Fruit fly (Drosophila melanogaster) whole organism, wandering third instar larva: ENCODE measurements around the gene Naa30B.

Experiments used
- Abd-B ChIP-seq: fragments of >200 bp; optimal IDR thresholded peaks from 2 replicates; lab custom pipeline; 2017; ENCODE audit warnings: missing biosample characterization, missing genetic modification characterization
- CrebA ChIP-seq: fragments of 200-800 bp; sonication (Bioruptor generic); optimal IDR thresholded peaks from 2 replicates; lab custom pipeline; 2016; ENCODE audit warnings: missing biosample characterization, mild to moderate bottlenecking, missing genetic modification characterization, borderline replicate concordance
- Dfd ChIP-seq: fragments of >200 bp; optimal IDR thresholded peaks from 2 replicates; lab custom pipeline; 2017; ENCODE audit warnings: missing biosample characterization, missing genetic modification characterization
- Dif ChIP-seq: fragments of 200-275, 200-300 bp; sonication (Bioruptor generic); optimal IDR thresholded peaks from 2 replicates; lab custom pipeline; 2018; ENCODE audit warnings: missing biosample characterization, missing genetic modification characterization; ENCODE audit not compliant: partially characterized antibody
- GATAd ChIP-seq: sonication (Bioruptor generic); optimal IDR thresholded peaks from 2 replicates; lab custom pipeline; 2016; ENCODE audit warnings: missing biosample characterization, missing genetic modification characterization
- HLH106 ChIP-seq: fragments of 200-800 bp; optimal IDR thresholded peaks from 3 replicates; lab custom pipeline; 2019; ENCODE audit warnings: missing biosample characterization, mild to moderate bottlenecking, missing genetic modification characterization, moderate library complexity
- Hnf4 ChIP-seq: fragments of 200-800 bp; sonication (Bioruptor generic); optimal IDR thresholded peaks from 2 replicates; lab custom pipeline; 2016; ENCODE audit warnings: missing biosample characterization, mild to moderate bottlenecking, missing genetic modification characterization
- Hr78 ChIP-seq: fragments of >200 bp; optimal IDR thresholded peaks from 2 replicates; lab custom pipeline; 2017; ENCODE audit warnings: missing biosample characterization, missing genetic modification characterization
- Hr83 ChIP-seq: fragments of 200-300 bp; sonication (Bioruptor generic); optimal IDR thresholded peaks from 2 replicates; lab custom pipeline; 2016; ENCODE audit warnings: missing biosample characterization, mild to moderate bottlenecking, missing genetic modification characterization, moderate library complexity; ENCODE audit not compliant: poor library complexity, severe bottlenecking
- Jra ChIP-seq: sonication (Bioruptor generic); optimal IDR thresholded peaks from 2 replicates; lab custom pipeline; 2016; ENCODE audit warnings: missing biosample characterization, missing genetic modification characterization
- Mio ChIP-seq: sonication (Bioruptor generic); optimal IDR thresholded peaks from 2 replicates; lab custom pipeline; 2016; ENCODE audit warnings: missing biosample characterization, missing genetic modification characterization
- Myc ChIP-seq: fragments of >200 bp; optimal IDR thresholded peaks from 2 replicates; lab custom pipeline; 2017
- OdsH ChIP-seq: fragments of 200-800 bp; sonication (Bioruptor generic); optimal IDR thresholded peaks from 2 replicates; lab custom pipeline; 2016; ENCODE audit warnings: missing biosample characterization, mild to moderate bottlenecking, missing genetic modification characterization
- Rel ChIP-seq, 2 experiments: fragments of 200-800 bp; sonication (Bioruptor generic) in 1 of 2; optimal IDR thresholded peaks; 2 replicates in 1 of 2; 3 replicates in 1 of 2; lab custom pipeline; 2016 to 2019; ENCODE audit warnings: mild to moderate bottlenecking in 2 of 2, missing biosample characterization in 2 of 2, missing genetic modification characterization in 2 of 2, moderate library complexity in 1 of 2
- Sp1 ChIP-seq: fragments of 200-800 bp; sonication (Bioruptor generic); optimal IDR thresholded peaks from 3 replicates; lab custom pipeline; 2019; ENCODE audit warnings: missing biosample characterization, mild to moderate bottlenecking, missing genetic modification characterization, moderate library complexity
- Vsx2 ChIP-seq: fragments of 200-300, 225-300 bp; sonication (Bioruptor generic); optimal IDR thresholded peaks from 2 replicates; lab custom pipeline; 2018; ENCODE audit warnings: missing biosample characterization, missing genetic modification characterization; ENCODE audit not compliant: partially characterized antibody
- br ChIP-seq: fragments of 200-800 bp; sonication (Bioruptor generic); optimal IDR thresholded peaks from 2 replicates; lab custom pipeline; 2016; ENCODE audit warnings: missing biosample characterization, missing genetic modification characterization
- brk ChIP-seq: fragments of 200-800 bp; sonication (Bioruptor generic); optimal IDR thresholded peaks from 2 replicates; lab custom pipeline; 2016; ENCODE audit warnings: missing biosample characterization, mild to moderate bottlenecking, missing genetic modification characterization
- dl ChIP-seq, 2 experiments: fragments of 175-275, 200-275 bp in 1 of 2; fragments of 200-275 bp in 1 of 2; sonication (Bioruptor generic); optimal IDR thresholded peaks; lab custom pipeline; 2018; ENCODE audit warnings: mild to moderate bottlenecking in 2 of 2, missing biosample characterization in 2 of 2, missing genetic modification characterization in 2 of 2, moderate library complexity in 2 of 2; ENCODE audit not compliant: partially characterized antibody in 2 of 2, insufficient read depth in 1 of 2
- dmrt93B ChIP-seq: fragments of 200-800 bp; sonication (Bioruptor generic); optimal IDR thresholded peaks from 2 replicates; lab custom pipeline; 2018; ENCODE audit warnings: missing biosample characterization, mild to moderate bottlenecking, missing genetic modification characterization
- dsf ChIP-seq: sonication (Bioruptor generic); optimal IDR thresholded peaks from 2 replicates; lab custom pipeline; 2016; ENCODE audit warnings: missing biosample characterization, missing genetic modification characterization, borderline replicate concordance
- ey ChIP-seq: fragments of 200-800 bp; sonication (Bioruptor generic); optimal IDR thresholded peaks from 2 replicates; lab custom pipeline; 2016; ENCODE audit warnings: missing biosample characterization, missing genetic modification characterization
- foxo ChIP-seq, 2 experiments: fragments of 200-800 bp; sonication (Bioruptor generic); optimal IDR thresholded peaks; 2 replicates in 1 of 2; 3 replicates in 1 of 2; lab custom pipeline; 2016 to 2017; ENCODE audit warnings: missing biosample characterization in 2 of 2, missing genetic modification characterization in 2 of 2
- fru ChIP-seq: fragments of 200-800 bp; sonication (Bioruptor generic); optimal IDR thresholded peaks from 3 replicates; lab custom pipeline; 2016; ENCODE audit warnings: missing biosample characterization, mild to moderate bottlenecking, missing genetic modification characterization
- h ChIP-seq: fragments of 200-800 bp; sonication (Bioruptor generic); optimal IDR thresholded peaks from 3 replicates; lab custom pipeline; 2016; ENCODE audit warnings: missing biosample characterization, mild to moderate bottlenecking, missing genetic modification characterization
- jim ChIP-seq: fragments of 175-275, 200-325 bp; sonication (Bioruptor generic); optimal IDR thresholded peaks from 2 replicates; lab custom pipeline; 2016; ENCODE audit warnings: missing biosample characterization, mild to moderate bottlenecking, missing genetic modification characterization
- lola ChIP-seq: fragments of >200 bp; optimal IDR thresholded peaks from 2 replicates; lab custom pipeline; 2017; ENCODE audit warnings: missing biosample characterization, missing genetic modification characterization
- pan ChIP-seq: fragments of >200 bp; optimal IDR thresholded peaks from 2 replicates; lab custom pipeline; 2017
- psq ChIP-seq: fragments of 200-800 bp; sonication (Bioruptor generic); optimal IDR thresholded peaks from 3 replicates; lab custom pipeline; 2017; ENCODE audit warnings: missing biosample characterization, mild to moderate bottlenecking, missing genetic modification characterization, moderate library complexity
- rgr ChIP-seq: fragments of 200-800 bp; sonication (Bioruptor generic); optimal IDR thresholded peaks from 3 replicates; lab custom pipeline; 2016; ENCODE audit warnings: missing biosample characterization, mild to moderate bottlenecking, missing genetic modification characterization
- sage ChIP-seq: fragments of 200-800 bp; sonication (Bioruptor generic); optimal IDR thresholded peaks from 2 replicates; lab custom pipeline; 2016; ENCODE audit warnings: missing biosample characterization, mild to moderate bottlenecking, missing genetic modification characterization
- tai ChIP-seq: sonication (Bioruptor generic); optimal IDR thresholded peaks from 2 replicates; lab custom pipeline; 2016; ENCODE audit warnings: missing biosample characterization, missing genetic modification characterization
- usp ChIP-seq: fragments of >200 bp; optimal IDR thresholded peaks from 2 replicates; lab custom pipeline; 2017; ENCODE audit warnings: missing biosample characterization, missing genetic modification characterization
- woc ChIP-seq: sonication (Bioruptor generic); optimal IDR thresholded peaks from 2 replicates; lab custom pipeline; 2016; ENCODE audit warnings: missing biosample characterization, mild to moderate bottlenecking, missing genetic modification characterization

The Naa30B gene

dm6 chr3L:1464465-1464864 is 7.4 kb downstream of the Naa30B start:
- TF ChIP-seq Rel (GFP tag; optimal IDR thresholded peaks at IDR 0.05; lab: Kevin White, UChicago) (no peak), Rel (tag; optimal IDR thresholded peaks at IDR 0.05; lab: Kevin White, UChicago) (no peak), CrebA (GFP tag; lab: Kevin White, UChicago) (no peak), h (peak; percentile 11), jim (GFP tag; lab: Kevin White, UChicago) (peak; percentile 33), GATAd (GFP tag; lab: Kevin White, UChicago) (no peak), psq (GFP tag; lab: Kevin White, UChicago) (peak; percentile 17), Hnf4 (GFP tag; lab: Kevin White, UChicago) (peak; percentile 10), ey (GFP tag; lab: Kevin White, UChicago) (peak; percentile 20), Hr83 (GFP tag; lab: Kevin White, UChicago) (no peak), rgr (GFP tag; lab: Kevin White, UChicago) (peak; percentile 42), br (GFP tag; lab: Kevin White, UChicago) (peak; percentile 1), HLH106 (tag; lab: Kevin White, UChicago) (no peak), OdsH (GFP tag; lab: Kevin White, UChicago) (peak; percentile 10), foxo (GFP tag; optimal IDR thresholded peaks at IDR 0.05; lab: Kevin White, UChicago) (peak in 1 of 2 experiments; percentile 45)

dm6 chr3L:1463547-1463946 is 8.3 kb downstream of the Naa30B start, which contains the start of gene rho:
rho (plus strand) TSS chr3L:1463811.
- TF ChIP-seq HLH106 (tag; lab: Kevin White, UChicago): peak; percentile 6
- peak; percentile 23 for TF ChIP-seq CrebA (GFP tag; lab: Kevin White, UChicago)
- no peak for TF ChIP-seq usp (GFP tag; lab: Kevin White, UChicago)
- no peak for TF ChIP-seq woc (GFP tag; lab: Kevin White, UChicago)
- TF ChIP-seq fru: peak; percentile 3
- TF ChIP-seq lola (GFP tag; lab: Kevin White, UChicago): no peak
- peak; percentile 18 for TF ChIP-seq Hnf4 (GFP tag; lab: Kevin White, UChicago)
- TF ChIP-seq Sp1 (GFP tag; lab: Kevin White, UChicago): peak; percentile 30
- TF ChIP-seq rgr (GFP tag; lab: Kevin White, UChicago): peak; percentile 39
- TF ChIP-seq dl (GFP tag; optimal IDR thresholded peaks at IDR 0.05; lab: Kevin White, UChicago; ENCODE audit: insufficient read depth in 1 of 2, partially characterized antibody in 2 of 2): no peak
- TF ChIP-seq Dfd (GFP tag; lab: Kevin White, UChicago): no peak
- no peak for TF ChIP-seq dsf
- TF ChIP-seq dmrt93B (GFP tag; lab: Kevin White, UChicago): no peak
- peak in 1 of 2 experiments; percentile 17 for TF ChIP-seq foxo (GFP tag; optimal IDR thresholded peaks at IDR 0.05; lab: Kevin White, UChicago)
- peak; percentile 8 for TF ChIP-seq Vsx2
- no peak for TF ChIP-seq Rel (GFP tag; optimal IDR thresholded peaks at IDR 0.05; lab: Kevin White, UChicago)
- peak; percentile 29 for TF ChIP-seq Rel (tag; optimal IDR thresholded peaks at IDR 0.05; lab: Kevin White, UChicago)
- TF ChIP-seq Dif (GFP tag; lab: Kevin White, UChicago): peak; percentile 70
- TF ChIP-seq OdsH (GFP tag; lab: Kevin White, UChicago): no peak
- peak; percentile 5 for TF ChIP-seq br (GFP tag; lab: Kevin White, UChicago)
- TF ChIP-seq jim (GFP tag; lab: Kevin White, UChicago): peak; percentile 57

- TF ChIP-seq Dfd (GFP tag; lab: Kevin White, UChicago): no peak
- TF ChIP-seq Hr78 (GFP tag; lab: Kevin White, UChicago): no peak
- TF ChIP-seq foxo (GFP tag; optimal IDR thresholded peaks at IDR 0.05; lab: Kevin White, UChicago): no peak
- no peak for TF ChIP-seq Hr83 (GFP tag; lab: Kevin White, UChicago)
- no peak for TF ChIP-seq GATAd (GFP tag; lab: Kevin White, UChicago)
- no peak for TF ChIP-seq Hnf4 (GFP tag; lab: Kevin White, UChicago)
- no peak for TF ChIP-seq Rel (GFP tag; optimal IDR thresholded peaks at IDR 0.05; lab: Kevin White, UChicago)
- TF ChIP-seq Rel (tag; optimal IDR thresholded peaks at IDR 0.05; lab: Kevin White, UChicago): no peak
- no peak for TF ChIP-seq psq (GFP tag; lab: Kevin White, UChicago)
- no peak for TF ChIP-seq Abd-B (GFP tag; lab: Kevin White, UChicago)
- no peak for TF ChIP-seq Mio
- no peak for TF ChIP-seq dsf
- TF ChIP-seq woc (GFP tag; lab: Kevin White, UChicago): no peak
These were observed 10.0 kb downstream of the Naa30B start for dm6 chr3L:1461831-1462230.

dm6 chr3L:1457998-1458728 is 13.7 kb downstream of the Naa30B start:
- TF ChIP-seq usp (GFP tag; lab: Kevin White, UChicago): no peak
- no peak for TF ChIP-seq sage (GFP tag; lab: Kevin White, UChicago)
- peak; percentile 19 for TF ChIP-seq Vsx2
- no peak for TF ChIP-seq CrebA (GFP tag; lab: Kevin White, UChicago)
- peak; percentile 26 for TF ChIP-seq woc (GFP tag; lab: Kevin White, UChicago)
- no peak for TF ChIP-seq Dif (GFP tag; lab: Kevin White, UChicago)
- no peak for TF ChIP-seq dl (GFP tag; optimal IDR thresholded peaks at IDR 0.05; lab: Kevin White, UChicago; ENCODE audit: insufficient read depth in 1 of 2, partially characterized antibody in 2 of 2)
- peak; percentile 85 for TF ChIP-seq fru
- TF ChIP-seq Mio: no peak
- no peak for TF ChIP-seq Jra (GFP tag; lab: Kevin White, UChicago)
- TF ChIP-seq h: peak; percentile 66
- TF ChIP-seq dmrt93B (GFP tag; lab: Kevin White, UChicago): peak; percentile 46
- no peak for TF ChIP-seq pan (lab: Kevin White, UChicago)
- TF ChIP-seq rgr (GFP tag; lab: Kevin White, UChicago): peak; percentile 35
- peak; percentile 64 for TF ChIP-seq HLH106 (tag; lab: Kevin White, UChicago)
- TF ChIP-seq br (GFP tag; lab: Kevin White, UChicago): peak; percentile 47
- TF ChIP-seq Myc (lab: Kevin White, UChicago): no peak
- no peak for TF ChIP-seq Abd-B (GFP tag; lab: Kevin White, UChicago)
- no peak for TF ChIP-seq Hr78 (GFP tag; lab: Kevin White, UChicago)
- TF ChIP-seq jim (GFP tag; lab: Kevin White, UChicago): no peak
- TF ChIP-seq tai (GFP tag; lab: Kevin White, UChicago): no peak
- no peak for TF ChIP-seq Rel (GFP tag; optimal IDR thresholded peaks at IDR 0.05; lab: Kevin White, UChicago)
- no peak for TF ChIP-seq Rel (tag; optimal IDR thresholded peaks at IDR 0.05; lab: Kevin White, UChicago)
- no peak for TF ChIP-seq brk (GFP tag; lab: Kevin White, UChicago)
- no peak for TF ChIP-seq lola (GFP tag; lab: Kevin White, UChicago)
- peak; percentile 38 for TF ChIP-seq psq (GFP tag; lab: Kevin White, UChicago)
